Fruit fly (Drosophila melanogaster) whole organism, prepupa: ENCODE measurements around the gene bero.

Source experiments
- CG10669 ChIP-seq: fragments of 200-800 bp; sonication (Bioruptor generic); optimal IDR thresholded peaks from 3 replicates; lab custom pipeline; 2018; ENCODE audit warnings: missing biosample characterization, mild to moderate bottlenecking, missing genetic modification characterization, moderate library complexity
- CG11294 ChIP-seq: fragments of 200-800 bp; sonication (Bioruptor generic); IDR thresholded peaks from 2 replicates; pipeline ENCODE4 v1.3.6; 2022; ENCODE audit warnings: missing biosample characterization, missing genetic modification characterization
- CG11762 ChIP-seq: fragments of 200-800 bp; sonication (Bioruptor generic); optimal IDR thresholded peaks from 3 replicates; lab custom pipeline; 2016; ENCODE audit warnings: missing biosample characterization, missing genetic modification characterization; ENCODE audit not compliant: insufficient read depth
- CG11902 ChIP-seq: fragments of 200-800 bp; sonication (Bioruptor generic); optimal IDR thresholded peaks from 3 replicates; lab custom pipeline; 2016; ENCODE audit warnings: missing biosample characterization, missing genetic modification characterization
- CG15336 ChIP-seq: fragments of 200-800 bp; sonication (Bioruptor generic); IDR thresholded peaks from 2 replicates; pipeline ENCODE4 v1.3.6; 2022; ENCODE audit warnings: missing biosample characterization, missing genetic modification characterization
- CG31627 ChIP-seq: fragments of 200-800 bp; sonication (Bioruptor generic); optimal IDR thresholded peaks from 3 replicates; lab custom pipeline; 2016; ENCODE audit warnings: missing biosample characterization, missing genetic modification characterization
- CG34406 ChIP-seq: fragments of 200-800 bp; sonication (Bioruptor generic); optimal IDR thresholded peaks from 3 replicates; lab custom pipeline; 2016; ENCODE audit warnings: missing biosample characterization, missing genetic modification characterization
- CG3919 ChIP-seq: fragments of 200-800 bp; sonication (Bioruptor generic); optimal IDR thresholded peaks from 3 replicates; lab custom pipeline; 2016; ENCODE audit warnings: missing biosample characterization, missing genetic modification characterization
- CG4318 ChIP-seq: fragments of 200-800 bp; sonication (Bioruptor generic); optimal IDR thresholded peaks from 3 replicates; lab custom pipeline; 2017; ENCODE audit warnings: missing biosample characterization, mild to moderate bottlenecking, missing genetic modification characterization
- CG6163 ChIP-seq: fragments of 200-800 bp; sonication (Bioruptor generic); IDR thresholded peaks from 3 replicates; pipeline ENCODE4 v1.3.6; 2022; ENCODE audit warnings: missing biosample characterization, missing genetic modification characterization
- CG6276 ChIP-seq: fragments of 200-800 bp; sonication (Bioruptor generic); optimal IDR thresholded peaks from 2 replicates; lab custom pipeline; 2017; ENCODE audit warnings: missing biosample characterization, mild to moderate bottlenecking, missing genetic modification characterization
- CG6792 ChIP-seq: fragments of 200-800 bp; sonication (Bioruptor generic); optimal IDR thresholded peaks from 3 replicates; lab custom pipeline; 2016; ENCODE audit warnings: missing biosample characterization, missing genetic modification characterization
- CG6808 ChIP-seq: fragments of 200-800 bp; sonication (Bioruptor generic); optimal IDR thresholded peaks from 3 replicates; lab custom pipeline; 2017; ENCODE audit warnings: missing biosample characterization, missing genetic modification characterization, mild to moderate bottlenecking, moderate library complexity, missing genetic modification reagents
- CG6854 ChIP-seq: fragments of 200-800 bp; sonication (Bioruptor generic); optimal IDR thresholded peaks from 2 replicates; lab custom pipeline; 2017; ENCODE audit warnings: missing biosample characterization, mild to moderate bottlenecking, missing genetic modification characterization
- CG9139 ChIP-seq: fragments of 200-800 bp; sonication (Bioruptor generic); optimal IDR thresholded peaks from 3 replicates; lab custom pipeline; 2017; ENCODE audit warnings: missing biosample characterization, mild to moderate bottlenecking, missing genetic modification characterization
- Eip75B ChIP-seq: fragments of 200-800 bp; sonication (Bioruptor generic); optimal IDR thresholded peaks from 3 replicates; lab custom pipeline; 2016; ENCODE audit warnings: missing biosample characterization, missing genetic modification characterization
- Eip93F ChIP-seq: fragments of 200-800 bp; sonication (Bioruptor generic); optimal IDR thresholded peaks from 2 replicates; lab custom pipeline; 2016; ENCODE audit warnings: missing biosample characterization, mild to moderate bottlenecking, missing genetic modification characterization
- Ets96B ChIP-seq: fragments of 200-800 bp; optimal IDR thresholded peaks from 2 replicates; lab custom pipeline; 2019; ENCODE audit warnings: missing biosample characterization, mild to moderate bottlenecking, missing genetic modification characterization, moderate library complexity
- Gug ChIP-seq: fragments of 200-800 bp; sonication (Bioruptor generic); IDR thresholded peaks from 2 replicates; pipeline ENCODE4 v1.3.6; 2022; ENCODE audit warnings: missing biosample characterization, missing genetic modification characterization
- Hr38 ChIP-seq: sonication (Bioruptor generic); optimal IDR thresholded peaks from 2 replicates; lab custom pipeline; 2016; ENCODE audit warnings: missing biosample characterization, missing genetic modification characterization
- Hr4 ChIP-seq: fragments of 200-800 bp; sonication (Bioruptor generic); optimal IDR thresholded peaks from 3 replicates; lab custom pipeline; 2016; ENCODE audit warnings: missing biosample characterization, missing genetic modification characterization
- Met ChIP-seq: fragments of 200-800 bp; sonication (Bioruptor generic); optimal IDR thresholded peaks from 3 replicates; lab custom pipeline; 2016; ENCODE audit warnings: missing biosample characterization, missing genetic modification characterization
- OdsH ChIP-seq: fragments of 200-800 bp; sonication (Bioruptor generic); optimal IDR thresholded peaks from 3 replicates; lab custom pipeline; 2016; ENCODE audit warnings: missing biosample characterization, missing genetic modification characterization
- Smox ChIP-seq: fragments of 200-800 bp; sonication (Bioruptor generic); optimal IDR thresholded peaks from 3 replicates; lab custom pipeline; 2016; ENCODE audit warnings: missing biosample characterization, missing genetic modification characterization
- Sox14 ChIP-seq: fragments of 200-800 bp; sonication (Bioruptor generic); optimal IDR thresholded peaks from 3 replicates; lab custom pipeline; 2016; ENCODE audit warnings: missing biosample characterization, missing genetic modification characterization
- cyc ChIP-seq: fragments of 200-800 bp; sonication (Bioruptor generic); optimal IDR thresholded peaks from 3 replicates; lab custom pipeline; 2016; ENCODE audit warnings: missing biosample characterization, missing genetic modification characterization
- dsx ChIP-seq: fragments of 200-800 bp; optimal IDR thresholded peaks from 3 replicates; lab custom pipeline; 2019; ENCODE audit warnings: missing biosample characterization, mild to moderate bottlenecking, missing genetic modification characterization, moderate library complexity; ENCODE audit not compliant: poor library complexity, severe bottlenecking
- fd59A ChIP-seq: fragments of 200-800 bp; sonication (Bioruptor generic); optimal IDR thresholded peaks from 2 replicates; lab custom pipeline; 2017; ENCODE audit warnings: missing biosample characterization, mild to moderate bottlenecking, missing genetic modification characterization, missing genetic modification reagents
- lz ChIP-seq: fragments of 200-800 bp; sonication (Bioruptor generic); optimal IDR thresholded peaks from 3 replicates; lab custom pipeline; 2016; ENCODE audit warnings: missing biosample characterization, missing genetic modification characterization
- pdm3 ChIP-seq: fragments of 200-800 bp; sonication (Bioruptor generic); optimal IDR thresholded peaks from 3 replicates; lab custom pipeline; 2016; ENCODE audit warnings: missing biosample characterization, missing genetic modification characterization
- spab ChIP-seq: fragments of 200-800 bp; sonication (Bioruptor generic); optimal IDR thresholded peaks from 2 replicates; lab custom pipeline; 2017; ENCODE audit warnings: missing biosample characterization, mild to moderate bottlenecking, missing genetic modification characterization, missing genetic modification reagents
- ss ChIP-seq, 2 experiments: fragments of 200-800 bp; sonication (Bioruptor generic); optimal IDR thresholded peaks; 2 replicates in 1 of 2; 3 replicates in 1 of 2; lab custom pipeline; 2017 to 2018; ENCODE audit warnings: mild to moderate bottlenecking in 2 of 2, missing biosample characterization in 2 of 2, missing genetic modification characterization in 2 of 2, moderate library complexity in 1 of 2
- topi ChIP-seq: fragments of 200-800 bp; sonication (Bioruptor generic); optimal IDR thresholded peaks from 3 replicates; lab custom pipeline; 2016; ENCODE audit warnings: missing biosample characterization, missing genetic modification characterization
- vri ChIP-seq: fragments of 200-800 bp; sonication (Bioruptor generic); optimal IDR thresholded peaks from 3 replicates; lab custom pipeline; 2016; ENCODE audit warnings: missing biosample characterization, mild to moderate bottlenecking, missing genetic modification characterization

The bero gene

dm6 chr2L:20826226-20826625, 32.3 kb upstream of the bero start:
- TF ChIP-seq CG4318 (GFP tag; lab: Kevin White, UChicago) (no peak), ss (GFP tag; optimal IDR thresholded peaks at IDR 0.05; lab: Kevin White, UChicago) (no peak), cyc (GFP tag; lab: Kevin White, UChicago) (no peak), fd59A (GFP tag; lab: Kevin White, UChicago) (no peak), CG34406 (no peak), Met (GFP tag; lab: Kevin White, UChicago) (no peak), pdm3 (GFP tag; lab: Kevin White, UChicago) (no peak), CG6276 (no peak), Sox14 (GFP tag; lab: Kevin White, UChicago) (no peak), Smox (GFP tag; lab: Kevin White, UChicago) (no peak), Ets96B (no peak), CG6808 (GFP tag; lab: Kevin White, UChicago) (no peak), CG6163 (no peak), vri (no peak), CG31627 (no peak), CG9139 (GFP tag; lab: Kevin White, UChicago) (no peak), CG15336 (GFP tag; lab: Robert Waterston, UW) (no peak), CG11762 (GFP tag; lab: Kevin White, UChicago) (no peak), CG11902 (GFP tag; lab: Kevin White, UChicago) (no peak), OdsH (GFP tag; lab: Kevin White, UChicago) (no peak)

dm6 chr2L:20827045-20827444, 31.4 kb upstream of the bero start:
- TF ChIP-seq lz (GFP tag; lab: Kevin White, UChicago) (no peak), Sox14 (GFP tag; lab: Kevin White, UChicago) (no peak), CG10669 (GFP tag; lab: Kevin White, UChicago) (no peak), CG4318 (GFP tag; lab: Kevin White, UChicago) (no peak), Hr4 (GFP tag; lab: Kevin White, UChicago) (no peak), Smox (GFP tag; lab: Kevin White, UChicago) (no peak), CG6163 (no peak), Hr38 (GFP tag; lab: Kevin White, UChicago) (no peak), Eip93F (GFP tag; lab: Kevin White, UChicago) (no peak)

dm6 chr2L:20828701-20829100, 29.8 kb upstream of the bero start:
- TF ChIP-seq CG11294 (GFP tag; lab: Robert Waterston, UW), result no peak

dm6 chr2L:20829309-20829708, 29.2 kb upstream of the bero start, which contains the start of gene CG31673:
Gene CG31673 (plus strand): TSS chr2L:20829609.
- TF ChIP-seq CG6854 (GFP tag; lab: Kevin White, UChicago) (no peak), dsx (GFP tag; lab: Kevin White, UChicago) (no peak), Eip75B (GFP tag; lab: Kevin White, UChicago) (no peak), CG11762 (GFP tag; lab: Kevin White, UChicago) (no peak), Gug (no peak), fd59A (GFP tag; lab: Kevin White, UChicago) (no peak), OdsH (GFP tag; lab: Kevin White, UChicago) (no peak), lz (GFP tag; lab: Kevin White, UChicago) (no peak), Hr38 (GFP tag; lab: Kevin White, UChicago) (no peak), Hr4 (GFP tag; lab: Kevin White, UChicago) (no peak), spab (GFP tag; lab: Kevin White, UChicago) (no peak), CG3919 (no peak), CG6792 (GFP tag; lab: Kevin White, UChicago) (no peak), vri (no peak), topi (GFP tag; lab: Kevin White, UChicago) (no peak)
